Worm (Caenorhabditis elegans): ENCODE results near the gene Y39F10A.3.

The Y39F10A.3 gene

DNA sequence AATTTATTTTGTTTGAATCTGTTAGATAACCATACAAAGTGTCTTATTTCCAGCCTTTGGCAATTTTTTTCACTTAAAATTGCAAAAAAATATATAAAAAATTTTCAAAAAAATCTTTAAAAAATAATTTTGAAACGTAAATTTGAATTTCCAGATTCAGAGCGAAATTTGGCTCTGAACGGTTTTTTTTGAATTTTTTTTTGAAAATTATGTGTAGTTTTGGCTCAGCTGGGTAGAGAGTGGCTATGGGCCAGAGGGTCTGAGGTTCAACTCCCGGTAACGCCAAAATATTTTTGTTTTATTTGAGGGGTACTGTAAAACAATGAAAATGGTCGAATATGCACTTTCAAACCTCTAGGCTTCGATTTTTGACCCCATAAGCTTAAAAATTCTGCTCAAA, 29.3 kb downstream of the Y39F10A.3 start:
- TF ChIP-seq T22C8.4 (GFP tag; IDR thresholded peaks at IDR 0.05) (no peak), ztf-29 (GFP tag; IDR thresholded peaks at IDR 0.05) (no peak), flt-1 (GFP tag; IDR thresholded peaks at IDR 0.05) (no peak)

ce11 chrII:751850-752249, 31.0 kb downstream of the Y39F10A.3 start:
- TF ChIP-seq med-1 (GFP tag; optimal IDR thresholded peaks at IDR 0.05; ENCODE audit: insufficient read depth) = no peak
- TF ChIP-seq ztf-29 (GFP tag; IDR thresholded peaks at IDR 0.05) = no peak
- no peak for TF ChIP-seq ref-1 (GFP tag; conservative IDR thresholded peaks at IDR 0.05)
- no peak for TF ChIP-seq T22C8.4 (GFP tag; IDR thresholded peaks at IDR 0.05)
- no peak for TF ChIP-seq cog-1 (tag; optimal IDR thresholded peaks at IDR 0.05)
- no peak for TF ChIP-seq ztf-23 (GFP tag; IDR thresholded peaks at IDR 0.05)
- no peak for TF ChIP-seq tab-1 (GFP tag; IDR thresholded peaks at IDR 0.05)
- TF ChIP-seq flt-1 (GFP tag; IDR thresholded peaks at IDR 0.05) = no peak
- no peak for TF ChIP-seq klf-2 (GFP tag; conservative IDR thresholded peaks at IDR 0.05)

- TF ChIP-seq klf-2 (GFP tag; conservative IDR thresholded peaks at IDR 0.05) = no peak
- no peak for TF ChIP-seq T22C8.4 (GFP tag; IDR thresholded peaks at IDR 0.05)
- no peak for TF ChIP-seq flt-1 (GFP tag; IDR thresholded peaks at IDR 0.05)
- no peak for TF ChIP-seq ztf-23 (GFP tag; IDR thresholded peaks at IDR 0.05)
- TF ChIP-seq cog-1 (tag; optimal IDR thresholded peaks at IDR 0.05) = no peak
- TF ChIP-seq tab-1 (GFP tag; IDR thresholded peaks at IDR 0.05) = no peak
- TF ChIP-seq ref-1 (GFP tag; conservative IDR thresholded peaks at IDR 0.05) = no peak
- TF ChIP-seq ztf-29 (GFP tag; IDR thresholded peaks at IDR 0.05) = no peak
- TF ChIP-seq med-1 (GFP tag; optimal IDR thresholded peaks at IDR 0.05; ENCODE audit: insufficient read depth) = no peak
Measured at ce11 chrII:750155-750554, 32.6 kb downstream of the Y39F10A.3 start, which contains the start of gene snt-6. Gene snt-6 (minus strand): TSS chrII:750212.

DNA sequence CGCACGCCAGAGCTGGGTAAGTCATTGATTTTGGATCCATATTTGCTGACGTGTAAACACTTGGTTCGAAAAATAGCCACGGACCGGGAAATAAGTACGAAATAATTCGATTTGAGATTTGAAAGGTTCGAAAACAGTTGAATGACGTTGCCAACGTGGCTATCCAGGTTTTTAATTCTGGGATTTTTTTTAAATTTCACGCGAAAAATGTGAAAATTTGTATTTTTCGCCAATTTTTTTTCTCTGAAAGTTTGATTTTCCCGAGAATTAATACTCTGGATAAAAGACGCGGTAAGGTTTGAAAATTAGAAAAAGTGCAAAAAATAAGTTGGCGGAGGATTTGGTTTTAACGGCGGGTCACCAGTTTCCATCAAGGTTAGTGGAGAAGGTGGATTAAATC, 42.0 kb downstream of the Y39F10A.3 start, which contains the start of gene fbxc-48:
Gene fbxc-48, minus strand, starts transcription at position 101 of the 400 bp plus-strand sequence.
- TF ChIP-seq cog-1 (tag; optimal IDR thresholded peaks at IDR 0.05) = no peak
- no peak for TF ChIP-seq ztf-23 (GFP tag; IDR thresholded peaks at IDR 0.05)
- TF ChIP-seq ztf-29 (GFP tag; IDR thresholded peaks at IDR 0.05) = no peak
- TF ChIP-seq T22C8.4 (GFP tag; IDR thresholded peaks at IDR 0.05) = no peak
- TF ChIP-seq ref-1 (GFP tag; conservative IDR thresholded peaks at IDR 0.05) = no peak
- no peak for TF ChIP-seq tab-1 (GFP tag; IDR thresholded peaks at IDR 0.05)
- TF ChIP-seq klf-2 (GFP tag; conservative IDR thresholded peaks at IDR 0.05) = no peak
- no peak for TF ChIP-seq flt-1 (GFP tag; IDR thresholded peaks at IDR 0.05)
- TF ChIP-seq med-1 (GFP tag; optimal IDR thresholded peaks at IDR 0.05; ENCODE audit: insufficient read depth) = no peak

ce11 chrII:732393-732792, 50.4 kb downstream of the Y39F10A.3 start:
- no peak for TF ChIP-seq ztf-23 (GFP tag; IDR thresholded peaks at IDR 0.05)
- TF ChIP-seq cog-1 (tag; optimal IDR thresholded peaks at IDR 0.05) = no peak
- no peak for TF ChIP-seq med-1 (GFP tag; optimal IDR thresholded peaks at IDR 0.05; ENCODE audit: insufficient read depth)
- TF ChIP-seq ztf-29 (GFP tag; IDR thresholded peaks at IDR 0.05) = no peak
- no peak for TF ChIP-seq T22C8.4 (GFP tag; IDR thresholded peaks at IDR 0.05)

All from whole organism, midembryonic.